Worm (Caenorhabditis elegans) whole organism, young adult: ENCODE measurements around the gene B0024.15.

Experiments used
- egl-18 ChIP-seq: fragments of 200-800 bp; sonication (Bioruptor generic); IDR thresholded peaks from 2 replicates; pipeline ENCODE4 v1.3.6; 2022; ENCODE audit warnings: missing genetic modification reagents, missing genetic modification characterization, missing compliant biosample characterization
- gei-17 ChIP-seq: fragments of 200-800 bp; sonication (Bioruptor generic); optimal IDR thresholded peaks from 2 replicates; lab custom pipeline; 2018; ENCODE audit warnings: mild to moderate bottlenecking, missing genetic modification characterization, missing compliant biosample characterization
- madf-3 ChIP-seq: fragments of 200-800 bp; sonication (Bioruptor generic); IDR thresholded peaks from 2 replicates; pipeline ENCODE4 v1.3.6; 2022; ENCODE audit warnings: missing genetic modification reagents, missing genetic modification characterization, missing compliant biosample characterization
- snpc-4 ChIP-seq, 5 experiments: fragments of 150-350 bp in 1 of 5; sonication (generic microtip) in 4 of 5; optimal IDR thresholded peaks; 2 replicates each; lab custom pipeline; 2014 to 2018; ENCODE audit warnings: missing genetic modification characterization in 5 of 5, missing biosample characterization in 3 of 5, antibody characterized with exemption in 2 of 5, mild to moderate bottlenecking in 2 of 5, missing compliant biosample characterization in 2 of 5, missing genotype in 2 of 5, moderate library complexity in 2 of 5, missing genetic modification reagents in 1 of 5
- ztf-25 ChIP-seq: fragments of 200-800 bp; sonication (Bioruptor generic); IDR thresholded peaks from 2 replicates; pipeline ENCODE4 v1.3.6; 2022; ENCODE audit warnings: missing genetic modification reagents, missing genetic modification characterization, missing compliant biosample characterization
- ztf-6 ChIP-seq: fragments of 200-800 bp; sonication (Bioruptor generic); IDR thresholded peaks from 2 replicates; pipeline ENCODE4 v1.3.6; 2022; ENCODE audit warnings: missing genetic modification reagents, missing genetic modification characterization, missing compliant biosample characterization

ce11 chrV:10292819-10293357 lies 3.0 kb downstream of the B0024.15 start, which contains the start of gene col-149:
- TF ChIP-seq snpc-4 (GFP tag; optimal IDR thresholded peaks at IDR 0.05; lab: Kevin White, UChicago) (no peak), snpc-4 (tag; optimal IDR thresholded peaks at IDR 0.05; lab: Kevin White, UChicago) (no peak), ztf-6 (no peak), egl-18 (GFP tag; lab: Robert Waterston, UW) (no peak), ztf-25 (GFP tag; lab: Robert Waterston, UW) (no peak), madf-3 (GFP tag; lab: Robert Waterston, UW) (no peak), gei-17 (GFP tag; lab: Kevin White, UChicago) (no peak)
